Worm (Caenorhabditis elegans): ENCODE results near the gene Y69E1A.1.

The Y69E1A.1 gene

ce11 chrIV:10913081-10913480 is 35.6 kb downstream of the Y69E1A.1 start, which contains the start of gene ZK593.2:
Gene ZK593.2 (plus strand): TSS chrIV:10913381.
- TF ChIP-seq hlh-26 (GFP tag; conservative IDR thresholded peaks at IDR 0.05), result no peak
- no peak for TF ChIP-seq ztf-26 (tag; optimal IDR thresholded peaks at IDR 0.05)
- peak; percentile 59 for TF ChIP-seq repo-1 (tag; optimal IDR thresholded peaks at IDR 0.05)

- TF ChIP-seq hlh-26 (GFP tag; conservative IDR thresholded peaks at IDR 0.05) (no peak), Y95B8A.8 (GFP tag; IDR thresholded peaks at IDR 0.05) (no peak), nhr-80 (tag; optimal IDR thresholded peaks at IDR 0.05) (peak; percentile 91), T07F8.4 (tag; optimal IDR thresholded peaks at IDR 0.05) (no peak), hmg-1.2 (GFP tag; IDR thresholded peaks at IDR 0.05) (peak; percentile 62), bed-2 (GFP tag; IDR thresholded peaks at IDR 0.05) (no peak)
Observed at ce11 chrIV:10909708-10910107, 39.0 kb downstream of the Y69E1A.1 start, which contains the start of gene pyk-2. Gene pyk-2 (plus strand): TSS chrIV:10909913.

DNA sequence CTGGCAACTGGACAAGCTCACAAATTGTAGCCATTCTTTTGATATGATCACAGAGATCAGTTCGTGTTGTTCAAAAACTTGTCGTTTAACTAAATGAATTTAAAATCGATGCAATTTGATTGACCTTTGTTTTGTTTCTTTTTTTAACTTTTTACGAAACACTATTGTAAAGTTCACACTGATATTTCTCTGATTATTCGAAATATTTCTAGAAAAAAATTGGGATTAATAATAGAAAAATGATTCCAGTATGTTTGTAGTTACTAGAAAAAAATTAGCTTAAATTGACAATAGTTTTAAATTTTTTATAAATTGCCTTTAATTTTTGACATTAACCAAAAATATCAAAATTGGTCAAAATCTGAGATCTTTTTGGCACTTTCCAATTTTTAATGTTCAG is 39.5 kb downstream of the Y69E1A.1 start, which contains the start of gene ZK596.2:
TSS of gene ZK596.2 (minus strand) at position 101 of the 400 bp plus-strand sequence.
- no peak for TF ChIP-seq pbrm-1 (GFP tag; IDR thresholded peaks at IDR 0.05)
- TF ChIP-seq Y67H2A.10 (GFP tag; conservative IDR thresholded peaks at IDR 0.05), result no peak
- TF ChIP-seq hrde-1 (tag; optimal IDR thresholded peaks at IDR 0.05; ENCODE audit: borderline replicate concordance), result no peak
- no peak for TF ChIP-seq lin-35 (GFP tag; optimal IDR thresholded peaks at IDR 0.05)
- no peak for TF ChIP-seq fkh-3 (tag; optimal IDR thresholded peaks at IDR 0.05)
- no peak for TF ChIP-seq snpc-1.3 (tag; optimal IDR thresholded peaks at IDR 0.05; ENCODE audit: insufficient read depth)
- TF ChIP-seq ceh-58 (GFP tag; IDR thresholded peaks at IDR 0.05), result no peak
- TF ChIP-seq lsy-27 (tag; optimal IDR thresholded peaks at IDR 0.05; ENCODE audit: borderline replicate concordance, insufficient read depth), result no peak
- no peak for TF ChIP-seq T26A5.8 (tag; optimal IDR thresholded peaks at IDR 0.05)
- TF ChIP-seq attf-5 (GFP tag; optimal IDR thresholded peaks at IDR 0.05), result no peak
- TF ChIP-seq egrh-3 (GFP tag; IDR thresholded peaks at IDR 0.05), result no peak
- TF ChIP-seq ceh-79 (tag; optimal IDR thresholded peaks at IDR 0.05), result no peak
- no peak for TF ChIP-seq F49E8.2 (tag; optimal IDR thresholded peaks at IDR 0.05; ENCODE audit: insufficient read depth)
- TF ChIP-seq unc-62 (GFP tag; optimal IDR thresholded peaks at IDR 0.05), result no peak

- TF ChIP-seq attf-3 (GFP tag; conservative IDR thresholded peaks at IDR 0.05) (no peak), lir-1 (GFP tag; conservative IDR thresholded peaks at IDR 0.05) (no peak), C06A6.2 (GFP tag; conservative IDR thresholded peaks at IDR 0.05) (no peak), F52B5.7 (tag; optimal IDR thresholded peaks at IDR 0.05) (no peak), mel-28 (tag; optimal IDR thresholded peaks at IDR 0.05; ENCODE audit: borderline replicate concordance) (no peak), aptf-2 (GFP tag; conservative IDR thresholded peaks at IDR 0.05) (no peak), ceh-79 (tag; optimal IDR thresholded peaks at IDR 0.05) (no peak)
Observed at ce11 chrIV:10904282-10904681, 44.4 kb downstream of the Y69E1A.1 start, which contains the start of gene ZK596.3. Gene ZK596.3 (minus strand): TSS chrIV:10904382.

DNA sequence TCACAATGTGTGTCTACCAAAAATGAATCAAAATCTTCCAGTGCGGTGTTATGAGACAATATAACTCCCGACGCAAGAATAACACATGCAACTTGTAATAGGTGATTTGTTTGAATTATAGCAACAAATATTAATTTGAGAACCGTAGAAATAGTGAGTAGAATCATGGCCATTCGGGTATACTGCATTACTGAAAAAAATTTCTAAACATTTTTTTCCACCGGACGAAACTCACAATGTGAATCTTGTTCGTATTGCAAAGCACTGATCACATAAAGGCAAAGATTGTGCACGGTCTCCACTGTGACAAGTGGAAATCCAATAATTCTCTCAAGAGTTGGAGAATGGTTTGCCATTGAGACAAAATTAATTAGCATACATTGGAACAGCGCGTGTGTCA is 46.2 kb downstream of the Y69E1A.1 start:
- TF ChIP-seq lin-40 (tag; optimal IDR thresholded peaks at IDR 0.05) (no peak), rpc-1 (optimal IDR thresholded peaks at IDR 0.05) (no peak), rpc-1 (tag; optimal IDR thresholded peaks at IDR 0.05) (no peak), bed-1 (GFP tag; IDR thresholded peaks at IDR 0.05) (no peak), attf-6 (GFP tag; IDR thresholded peaks at IDR 0.05) (no peak), F37B4.10 (GFP tag; IDR thresholded peaks at IDR 0.05) (no peak), mes-4 (tag; optimal IDR thresholded peaks at IDR 0.05) (no peak), B0336.3 (GFP tag; IDR thresholded peaks at IDR 0.05) (no peak), nhr-27 (tag; optimal IDR thresholded peaks at IDR 0.05) (no peak), ets-4 (GFP tag; optimal IDR thresholded peaks at IDR 0.05) (no peak), dox-1 (GFP tag; IDR thresholded peaks at IDR 0.05) (no peak), rcor-1 (GFP tag; IDR thresholded peaks at IDR 0.05) (no peak), C17E4.6 (GFP tag; IDR thresholded peaks at IDR 0.05) (no peak), sptf-2 (GFP tag; optimal IDR thresholded peaks at IDR 0.05) (no peak), unc-62 (GFP tag; optimal IDR thresholded peaks at IDR 0.05) (no peak), hlh-12 (tag; optimal IDR thresholded peaks at IDR 0.05) (no peak)

Measured in whole organism, young adult.